Worm (Caenorhabditis elegans) whole organism, mixed stage, embryonic: ENCODE measurements around the gene ttr-8.

Experiments
- elt-3 ChIP-seq: fragments of 150-350 bp; optimal IDR thresholded peaks from 2 replicates; lab custom pipeline; 2014; ENCODE audit warnings: missing biosample characterization, missing genetic modification characterization
- lin-13 ChIP-seq: fragments of 150-350 bp; optimal IDR thresholded peaks from 2 replicates; lab custom pipeline; 2014; ENCODE audit warnings: missing biosample characterization, missing genetic modification characterization
- lsy-2 ChIP-seq: fragments of 150-350 bp; optimal IDR thresholded peaks from 2 replicates; lab custom pipeline; 2014; ENCODE audit warnings: missing biosample characterization, missing genetic modification characterization
- mep-1 ChIP-seq: fragments of 150-350 bp; optimal IDR thresholded peaks from 2 replicates; lab custom pipeline; 2017; ENCODE audit warnings: missing biosample characterization, missing genetic modification reagents, missing genetic modification characterization, inconsistent platforms
- nhr-237 ChIP-seq: fragments of 150-350 bp; optimal IDR thresholded peaks from 2 replicates; lab custom pipeline; 2014; ENCODE audit warnings: missing biosample characterization, missing genetic modification characterization
- nhr-76 ChIP-seq: sonication (generic microtip); optimal IDR thresholded peaks from 2 replicates; lab custom pipeline; 2017; ENCODE audit warnings: missing biosample characterization, missing genetic modification characterization
- ztf-11 ChIP-seq: fragments of 150-350 bp; optimal IDR thresholded peaks from 2 replicates; lab custom pipeline; 2014; ENCODE audit warnings: missing biosample characterization, missing genetic modification characterization

DNA sequence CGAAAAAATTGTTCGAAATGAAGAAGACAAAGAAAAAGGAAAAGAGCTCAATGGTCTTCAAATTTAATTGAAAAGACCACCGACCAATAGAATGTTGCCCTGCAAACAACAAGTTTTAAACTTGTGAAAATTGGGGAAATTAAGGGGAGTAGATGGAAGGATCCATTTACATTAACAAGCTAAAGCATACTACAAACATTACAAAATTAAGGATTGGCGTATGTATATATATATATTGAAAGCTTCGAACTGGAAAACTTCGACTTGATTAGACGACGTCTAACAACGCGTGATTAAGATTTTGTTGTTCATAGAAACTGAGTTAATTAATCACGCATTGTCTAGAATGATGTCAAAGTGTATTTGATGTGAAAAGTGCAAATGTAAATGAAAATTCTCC is 23.1 kb upstream of the ttr-8 start, which contains the start of gene R13A5.15:
- no peak for TF ChIP-seq lin-13 (tag; lab: Kevin White, UChicago)
- no peak for TF ChIP-seq nhr-237 (tag; lab: Kevin White, UChicago)
- TF ChIP-seq nhr-76: no peak
- no peak for TF ChIP-seq lsy-2 (tag; lab: Kevin White, UChicago)
- no peak for TF ChIP-seq elt-3 (tag; lab: Kevin White, UChicago)
- TF ChIP-seq ztf-11: no peak
- no peak for TF ChIP-seq mep-1
